Worm (Caenorhabditis elegans) whole organism, L4 larva: ENCODE results near the gene clec-187.

Source experiments
- F37D6.2 ChIP-seq: sonication (generic microtip); optimal IDR thresholded peaks from 2 replicates; lab custom pipeline; 2016; ENCODE audit warnings: mild to moderate bottlenecking, missing genetic modification characterization, missing compliant biosample characterization
- T26A8.4 ChIP-seq: fragments of 200-800 bp; sonication (Bioruptor generic); IDR thresholded peaks from 2 replicates; pipeline ENCODE4 v1.3.6; 2022; ENCODE audit warnings: missing genetic modification characterization, missing compliant biosample characterization
- Y105C5A.15 ChIP-seq: fragments of 200-800 bp; sonication (Bioruptor generic); IDR thresholded peaks from 2 replicates; pipeline ENCODE4 v1.3.6; 2022; ENCODE audit warnings: missing genetic modification characterization, missing compliant biosample characterization
- Y75B8A.6 ChIP-seq: fragments of 200-800 bp; sonication (Bioruptor generic); IDR thresholded peaks from 2 replicates; pipeline ENCODE4 v1.3.6; 2022; ENCODE audit warnings: missing genetic modification reagents, missing genetic modification characterization, missing compliant biosample characterization
- ZK337.2 ChIP-seq: fragments of 200-800 bp; sonication (Bioruptor generic); IDR thresholded peaks from 2 replicates; pipeline ENCODE4 v1.3.6; 2022; ENCODE audit warnings: missing genetic modification reagents, missing genetic modification characterization, missing compliant biosample characterization
- ZK546.5 ChIP-seq, 2 experiments: sonication (generic microtip); optimal IDR thresholded peaks; 2 replicates each; lab custom pipeline; 2017; ENCODE audit warnings: missing biosample characterization in 2 of 2, missing genetic modification characterization in 2 of 2
- aha-1 ChIP-seq: fragments of 150-350 bp; peaks from one replicate; lab custom pipeline; 2014; ENCODE audit warnings: missing biosample characterization, missing genetic modification characterization
- ama-1 ChIP-seq: fragments of 150-350 bp; optimal IDR thresholded peaks from 2 replicates; lab custom pipeline; 2014; ENCODE audit warnings: inconsistent platforms, mixed read lengths
- arid-1 ChIP-seq: fragments of 200-800 bp; sonication (Bioruptor generic); conservative IDR thresholded peaks from 2 replicates; pipeline ENCODE4 v1.3.6; 2022; ENCODE audit warnings: missing genetic modification reagents, missing genetic modification characterization, missing compliant biosample characterization
- attf-4 ChIP-seq: sonication (generic microtip); optimal IDR thresholded peaks from 3 replicates; lab custom pipeline; 2017; ENCODE audit warnings: missing biosample characterization, missing genetic modification characterization
- ceh-32 ChIP-seq: sonication (generic microtip); optimal IDR thresholded peaks from 2 replicates; lab custom pipeline; 2016; ENCODE audit warnings: mild to moderate bottlenecking, missing genetic modification characterization, missing compliant biosample characterization; ENCODE audit not compliant: poor library complexity
- ceh-44 ChIP-seq: fragments of 200-800 bp; sonication (Bioruptor generic); IDR thresholded peaks from 2 replicates; pipeline ENCODE4 v1.3.6; 2022; ENCODE audit warnings: missing genetic modification reagents, missing genetic modification characterization, missing compliant biosample characterization
- ceh-62 ChIP-seq: sonication (generic microtip); optimal IDR thresholded peaks from 2 replicates; lab custom pipeline; 2017; ENCODE audit warnings: missing biosample characterization, missing genetic modification characterization
- ceh-82 ChIP-seq: sonication (generic microtip); optimal IDR thresholded peaks from 2 replicates; lab custom pipeline; 2017; ENCODE audit warnings: missing biosample characterization, missing genetic modification characterization
- daf-12 ChIP-seq: fragments of 150-350 bp; optimal IDR thresholded peaks from 2 replicates; lab custom pipeline; 2014; ENCODE audit warnings: missing biosample characterization, missing genetic modification reagents, missing genetic modification characterization
- daf-8 ChIP-seq: fragments of 200-800 bp; sonication (Bioruptor generic); IDR thresholded peaks from 2 replicates; pipeline ENCODE4 v1.3.6; 2022; ENCODE audit warnings: missing genetic modification characterization, missing compliant biosample characterization
- dve-1 ChIP-seq: sonication (generic microtip); optimal IDR thresholded peaks from 2 replicates; lab custom pipeline; 2017; ENCODE audit warnings: antibody characterized with exemption, mild to moderate bottlenecking, missing genetic modification characterization, missing compliant biosample characterization; ENCODE audit not compliant: insufficient read depth
- egl-27 ChIP-seq: sonication (generic microtip); optimal IDR thresholded peaks from 3 replicates; lab custom pipeline; 2017; ENCODE audit warnings: missing biosample characterization, missing genetic modification reagents, missing genetic modification characterization
- egl-43 ChIP-seq: fragments of 200-800 bp; sonication (Bioruptor generic); IDR thresholded peaks from 2 replicates; pipeline ENCODE4 v1.3.6; 2022; ENCODE audit warnings: missing genetic modification reagents, missing genetic modification characterization, missing compliant biosample characterization
- hif-1 ChIP-seq, 2 experiments: sonication (generic microtip); optimal IDR thresholded peaks; 2 replicates each; lab custom pipeline; 2016 to 2017; ENCODE audit warnings: missing compliant biosample characterization in 2 of 2, missing genetic modification characterization in 2 of 2, missing genetic modification reagents in 2 of 2, missing genotype in 2 of 2, mild to moderate bottlenecking in 1 of 2
- hlh-30 ChIP-seq: sonication (generic microtip); optimal IDR thresholded peaks from 2 replicates; lab custom pipeline; 2017; ENCODE audit warnings: antibody characterized with exemption, mild to moderate bottlenecking, missing genetic modification characterization, missing compliant biosample characterization; ENCODE audit not compliant: insufficient read depth
- hmg-1.1 ChIP-seq: fragments of 200-800 bp; sonication (Bioruptor generic); IDR thresholded peaks from 2 replicates; pipeline ENCODE4 v1.3.6; 2022; ENCODE audit warnings: missing genetic modification reagents, missing genetic modification characterization, missing compliant biosample characterization
- lin-1 ChIP-seq: fragments of 200-800 bp; sonication (Bioruptor generic); IDR thresholded peaks from 2 replicates; pipeline ENCODE4 v1.3.6; 2022; ENCODE audit warnings: missing genetic modification reagents, missing genetic modification characterization, missing compliant biosample characterization
- lin-38 ChIP-seq: fragments of 200-800 bp; sonication (Bioruptor generic); IDR thresholded peaks from 2 replicates; pipeline ENCODE4 v1.3.6; 2022; ENCODE audit warnings: missing genetic modification reagents, missing genetic modification characterization, missing compliant biosample characterization
- lin-39 ChIP-seq: fragments of 150-350 bp; optimal IDR thresholded peaks from 2 replicates; lab custom pipeline; 2014; ENCODE audit warnings: missing biosample characterization, missing genetic modification reagents, missing genetic modification characterization
- madf-9 ChIP-seq: fragments of 200-800 bp; sonication (Bioruptor generic); conservative IDR thresholded peaks from 2 replicates; pipeline ENCODE4 v1.3.6; 2022; ENCODE audit warnings: missing genetic modification reagents, missing genetic modification characterization, missing compliant biosample characterization
- mdl-1 ChIP-seq, 2 experiments: fragments of 150-350 bp in 1 of 2; sonication (generic microtip) in 1 of 2; optimal IDR thresholded peaks; 2 replicates each; lab custom pipeline; 2014 to 2017; ENCODE audit warnings: missing biosample characterization in 2 of 2, missing genetic modification characterization in 2 of 2
- mdt-29 ChIP-seq: fragments of 200-800 bp; sonication (Bioruptor generic); IDR thresholded peaks from 2 replicates; pipeline ENCODE4 v1.3.6; 2022; ENCODE audit warnings: missing genetic modification reagents, missing genetic modification characterization, missing compliant biosample characterization
- mep-1 ChIP-seq: fragments of 150-350 bp; sonication (generic microtip); optimal IDR thresholded peaks from 3 replicates; lab custom pipeline; 2014; ENCODE audit warnings: missing biosample characterization, missing genetic modification characterization
- mes-2 ChIP-seq: sonication (generic microtip); optimal IDR thresholded peaks from 2 replicates; lab custom pipeline; 2016; ENCODE audit warnings: missing genotype, mild to moderate bottlenecking, missing genetic modification characterization, missing compliant biosample characterization; ENCODE audit not compliant: poor library complexity, severe bottlenecking
- mxl-3 ChIP-seq: fragments of 200-800 bp; sonication (Bioruptor generic); optimal IDR thresholded peaks from 2 replicates; lab custom pipeline; 2018; ENCODE audit warnings: mild to moderate bottlenecking, missing genetic modification characterization, missing compliant biosample characterization
- nhr-10 ChIP-seq: fragments of 150-350 bp; optimal IDR thresholded peaks from 2 replicates; lab custom pipeline; 2014; ENCODE audit warnings: missing biosample characterization, missing genetic modification characterization
- nhr-102 ChIP-seq: sonication (generic microtip); optimal IDR thresholded peaks from 2 replicates; lab custom pipeline; 2016; ENCODE audit warnings: mild to moderate bottlenecking, missing genetic modification characterization, moderate library complexity, missing compliant biosample characterization
- nhr-11 ChIP-seq: fragments of 150-350 bp; optimal IDR thresholded peaks from 2 replicates; lab custom pipeline; 2014; ENCODE audit warnings: missing biosample characterization, missing genetic modification characterization
- nhr-111 ChIP-seq: fragments of 200-800 bp; sonication (Bioruptor generic); optimal IDR thresholded peaks from 2 replicates; lab custom pipeline; 2018; ENCODE audit warnings: mild to moderate bottlenecking, missing genetic modification characterization, missing compliant biosample characterization
- nhr-237 ChIP-seq: sonication (generic microtip); optimal IDR thresholded peaks from 2 replicates; lab custom pipeline; 2017; ENCODE audit warnings: missing biosample characterization, missing genetic modification characterization
- nhr-25 ChIP-seq: sonication (generic microtip); optimal IDR thresholded peaks from 2 replicates; lab custom pipeline; 2017; ENCODE audit warnings: missing genetic modification characterization, mild to moderate bottlenecking, missing compliant biosample characterization, antibody characterized with exemption, moderate library complexity, borderline replicate concordance; ENCODE audit not compliant: insufficient read depth
- nhr-41 ChIP-seq: fragments of 200-800 bp; sonication (Bioruptor generic); IDR thresholded peaks from 2 replicates; pipeline ENCODE4 v1.3.6; 2022; ENCODE audit warnings: missing genetic modification reagents, missing genetic modification characterization, missing compliant biosample characterization
- nhr-48 ChIP-seq: sonication (generic microtip); optimal IDR thresholded peaks from 2 replicates; lab custom pipeline; 2016; ENCODE audit warnings: mild to moderate bottlenecking, missing genetic modification characterization, missing compliant biosample characterization
- nhr-6 ChIP-seq: fragments of 150-350 bp; optimal IDR thresholded peaks from 2 replicates; lab custom pipeline; 2014; ENCODE audit warnings: missing biosample characterization, missing genetic modification characterization
- nhr-77 ChIP-seq: fragments of 150-350 bp; optimal IDR thresholded peaks from 2 replicates; lab custom pipeline; 2014; ENCODE audit warnings: missing biosample characterization, missing genetic modification characterization
- pha-4 ChIP-seq, 2 experiments: fragments of 150-350 bp in 1 of 2; fragments of 200-800 bp in 1 of 2; sonication (Bioruptor generic) in 1 of 2; IDR thresholded peaks in 1 of 2; optimal IDR thresholded peaks in 1 of 2; 2 replicates each; pipeline versions ENCODE4 v1.3.6 to Lab custom; 2014 to 2022; ENCODE audit warnings: missing genetic modification characterization in 2 of 2, missing genetic modification reagents in 2 of 2, missing biosample characterization in 1 of 2, missing compliant biosample characterization in 1 of 2
- set-16 ChIP-seq: fragments of 200-800 bp; sonication (Bioruptor generic); IDR thresholded peaks from 2 replicates; pipeline ENCODE4 v1.3.6; 2022; ENCODE audit warnings: missing genetic modification reagents, missing genetic modification characterization, missing compliant biosample characterization
- skn-1 ChIP-seq: fragments of 150-350 bp; optimal IDR thresholded peaks from 2 replicates; lab custom pipeline; 2014; ENCODE audit warnings: missing biosample characterization, missing genetic modification characterization
- spr-1 ChIP-seq: sonication (generic microtip); optimal IDR thresholded peaks from 2 replicates; lab custom pipeline; 2016; ENCODE audit warnings: mild to moderate bottlenecking, missing genetic modification characterization, missing compliant biosample characterization
- spr-3 ChIP-seq: fragments of 200-800 bp; sonication (Bioruptor generic); optimal IDR thresholded peaks from 2 replicates; lab custom pipeline; 2018; ENCODE audit warnings: mild to moderate bottlenecking, missing genetic modification characterization, missing compliant biosample characterization
- unc-39 ChIP-seq: sonication (generic microtip); optimal IDR thresholded peaks from 2 replicates; lab custom pipeline; 2017; ENCODE audit warnings: missing biosample characterization, missing genetic modification characterization
- unc-62 ChIP-seq, 3 experiments: fragments of 150-350 bp in 1 of 3; sonication (generic microtip); optimal IDR thresholded peaks in 2 of 3; peaks in 1 of 3; 1 replicate in 1 of 3; 2 replicates in 2 of 3; lab custom pipeline; 2014 to 2017; ENCODE audit warnings: missing biosample characterization in 3 of 3, missing genetic modification characterization in 3 of 3, missing genetic modification reagents in 3 of 3, missing genotype in 1 of 3
- zfp-2 ChIP-seq: sonication (generic microtip); optimal IDR thresholded peaks from 2 replicates; lab custom pipeline; 2016; ENCODE audit warnings: mild to moderate bottlenecking, missing genetic modification characterization, missing compliant biosample characterization
- zfp-3 ChIP-seq: fragments of 200-800 bp; sonication (Bioruptor generic); conservative IDR thresholded peaks from 2 replicates; pipeline ENCODE4 v1.3.6; 2022; ENCODE audit warnings: missing genetic modification reagents, missing genetic modification characterization, missing compliant biosample characterization
- ztf-11 ChIP-seq: fragments of 150-350 bp; optimal IDR thresholded peaks from 2 replicates; lab custom pipeline; 2014; ENCODE audit warnings: missing biosample characterization, missing genetic modification characterization

Gene clec-187

DNA sequence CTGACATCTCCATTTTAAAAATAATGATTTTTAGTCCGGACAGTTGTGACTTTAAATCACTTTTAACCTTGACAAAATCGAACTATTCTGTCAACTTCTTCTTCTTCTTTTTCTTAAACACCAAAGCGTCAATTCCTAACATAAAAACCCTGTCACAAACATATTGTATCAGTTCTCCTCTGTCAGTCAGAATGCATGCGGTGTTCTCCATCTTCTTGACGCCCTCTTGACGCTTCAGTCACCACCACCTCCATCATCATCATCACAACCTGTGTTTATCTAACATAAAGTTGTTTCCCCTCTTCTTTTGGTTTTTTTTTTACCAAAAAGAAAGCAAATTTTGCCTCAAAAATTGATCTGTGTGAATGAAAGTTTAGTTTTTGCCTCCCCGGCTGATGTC is 35.9 kb downstream of the clec-187 start (continued):
- no peak for TF ChIP-seq set-16 (GFP tag; lab: Robert Waterston, UW)
- TF ChIP-seq dve-1: peak; percentile 56
- TF ChIP-seq hif-1 (tag; optimal IDR thresholded peaks at IDR 0.05; lab: Kevin White, UChicago): no peak
- 0 out of 2 replicates have a peak, but pooled peaks have one; percentile 34 for TF ChIP-seq lin-1 (GFP tag; lab: Robert Waterston, UW)
- TF ChIP-seq ama-1 (lab: Kevin White, UChicago): no peak
- TF ChIP-seq mxl-3 (GFP tag; lab: Kevin White, UChicago): no peak
- TF ChIP-seq ceh-82 (tag; lab: Kevin White, UChicago): no peak
- TF ChIP-seq mdt-29: no peak
- TF ChIP-seq nhr-48 (tag; lab: Kevin White, UChicago): peak; percentile 29
- TF ChIP-seq mdl-1 (tag; optimal IDR thresholded peaks at IDR 0.05; lab: Kevin White, UChicago): no peak
- TF ChIP-seq daf-8 (GFP tag; lab: Robert Waterston, UW): no peak
- no peak for TF ChIP-seq unc-62 (GFP tag; optimal IDR thresholded peaks at IDR 0.05 in 1 of 2; lab: Kevin White, UChicago)
- TF ChIP-seq unc-62 (tag; optimal IDR thresholded peaks at IDR 0.05; lab: Kevin White, UChicago): no peak
- no peak for TF ChIP-seq Y105C5A.15 (GFP tag; lab: Robert Waterston, UW)
- TF ChIP-seq hlh-30 (tag; lab: Kevin White, UChicago): peak; percentile 9
- no peak for TF ChIP-seq hmg-1.1
- no peak for TF ChIP-seq nhr-237 (tag; lab: Kevin White, UChicago)
- TF ChIP-seq ceh-44 (GFP tag; lab: Robert Waterston, UW): no peak
- TF ChIP-seq egl-27: no peak
- no peak for TF ChIP-seq nhr-11 (tag; lab: Kevin White, UChicago)
- no peak for TF ChIP-seq nhr-77 (tag; lab: Kevin White, UChicago)
- TF ChIP-seq arid-1: no peak
- TF ChIP-seq ZK337.2 (GFP tag; lab: Robert Waterston, UW): no peak
- TF ChIP-seq zfp-3 (GFP tag; lab: Robert Waterston, UW): no peak
- no peak for TF ChIP-seq F37D6.2 (tag; lab: Kevin White, UChicago)
- no peak for TF ChIP-seq Y75B8A.6 (GFP tag; lab: Robert Waterston, UW)
- TF ChIP-seq T26A8.4 (GFP tag; lab: Robert Waterston, UW): no peak
- TF ChIP-seq pha-4 (GFP tag; IDR thresholded peaks at IDR 0.05; lab: Robert Waterston, UW): peak; percentile 49; the same call in 1 of the 2 replicates
- TF ChIP-seq pha-4 (tag; optimal IDR thresholded peaks at IDR 0.05; lab: Kevin White, UChicago): no peak
- no peak for TF ChIP-seq zfp-2
- TF ChIP-seq spr-3 (GFP tag; lab: Kevin White, UChicago): no peak
- no peak for TF ChIP-seq daf-12 (tag; lab: Kevin White, UChicago)
- no peak for TF ChIP-seq egl-43
- no peak for TF ChIP-seq nhr-111 (GFP tag; lab: Kevin White, UChicago)
- no peak for TF ChIP-seq attf-4 (tag; lab: Kevin White, UChicago)
- TF ChIP-seq spr-1 (tag; lab: Kevin White, UChicago): no peak
- no peak for TF ChIP-seq nhr-10
- no peak for TF ChIP-seq lin-39
- TF ChIP-seq unc-39 (tag; lab: Kevin White, UChicago): no peak
- no peak for TF ChIP-seq nhr-102
- peak; percentile 81 for TF ChIP-seq aha-1 (tag; lab: Kevin White, UChicago)
- no peak for TF ChIP-seq ceh-62
- no peak for TF ChIP-seq ztf-11
- TF ChIP-seq nhr-41: no peak
- TF ChIP-seq mep-1 (tag; lab: Kevin White, UChicago): no peak
- no peak for TF ChIP-seq ZK546.5 (tag; optimal IDR thresholded peaks at IDR 0.05; lab: Kevin White, UChicago)
- no peak for TF ChIP-seq nhr-25 (tag; lab: Kevin White, UChicago)
- no peak for TF ChIP-seq lin-38 (GFP tag; lab: Robert Waterston, UW)
- peak; percentile 2 for TF ChIP-seq nhr-6 (tag; lab: Kevin White, UChicago)
- peak; percentile 2 for TF ChIP-seq mes-2 (tag; lab: Kevin White, UChicago)
- no peak for TF ChIP-seq madf-9 (GFP tag; lab: Robert Waterston, UW)
- no peak for TF ChIP-seq skn-1
- TF ChIP-seq ceh-32 (tag; lab: Kevin White, UChicago): no peak
